Worm (Caenorhabditis elegans) whole organism, dauer: Measurements from ENCODE around the gene ZK742.7.

ENCODE experiments used
- unc-62 ChIP-seq: sonication (generic microtip); optimal IDR thresholded peaks from 2 replicates; lab custom pipeline; 2017; ENCODE audit warnings: missing biosample characterization, missing genetic modification reagents, missing genetic modification characterization

The ZK742.7 gene

ce11 chrV:7793067-7793466 is 5.1 kb upstream of the ZK742.7 start, which contains the start of gene flp-21:
Gene flp-21 (plus strand): TSS chrV:7793367.
- TF ChIP-seq unc-62 (GFP tag; lab: Kevin White, UChicago), result no peak

ce11 chrV:7803563-7803962 is 5.4 kb downstream of the ZK742.7 start:
- no peak for TF ChIP-seq unc-62 (GFP tag; lab: Kevin White, UChicago)

- no peak for TF ChIP-seq unc-62 (GFP tag; lab: Kevin White, UChicago)
These were observed 6.1 kb downstream of the ZK742.7 start, which contains the start of gene uvs-1 for ce11 chrV:7804064-7804800. Gene uvs-1 (minus strand): TSS chrV:7804208.

ce11 chrV:7804801-7805163 is 6.6 kb downstream of the ZK742.7 start, which contains the start of gene xpo-1:
Gene xpo-1 (plus strand): TSS chrV:7805064.
- no peak for TF ChIP-seq unc-62 (GFP tag; lab: Kevin White, UChicago)

ce11 chrV:7806629-7807028 is 8.4 kb downstream of the ZK742.7 start:
- TF ChIP-seq unc-62 (GFP tag; lab: Kevin White, UChicago), result no peak

ce11 chrV:7808444-7808843 is 10.3 kb downstream of the ZK742.7 start:
- TF ChIP-seq unc-62 (GFP tag; lab: Kevin White, UChicago), result no peak

ce11 chrV:7809320-7810256 is 11.4 kb downstream of the ZK742.7 start, which contains the start of gene ZK742.3:
Gene ZK742.3 (minus strand): TSS chrV:7809912.
- TF ChIP-seq unc-62 (GFP tag; lab: Kevin White, UChicago), result no peak

- TF ChIP-seq unc-62 (GFP tag; lab: Kevin White, UChicago), result no peak
These were observed 12.4 kb downstream of the ZK742.7 start for ce11 chrV:7810591-7810990.

ce11 chrV:7811758-7812157 is 13.6 kb downstream of the ZK742.7 start, which contains the start of gene ZK742.4:
Gene ZK742.4 (minus strand): TSS chrV:7811792.
- no peak for TF ChIP-seq unc-62 (GFP tag; lab: Kevin White, UChicago)

- TF ChIP-seq unc-62 (GFP tag; lab: Kevin White, UChicago), result no peak
These were observed 16.4 kb downstream of the ZK742.7 start, which contains the start of gene ZK742.6 for ce11 chrV:7814601-7815000. Gene ZK742.6 (minus strand): TSS chrV:7814942.

DNA sequence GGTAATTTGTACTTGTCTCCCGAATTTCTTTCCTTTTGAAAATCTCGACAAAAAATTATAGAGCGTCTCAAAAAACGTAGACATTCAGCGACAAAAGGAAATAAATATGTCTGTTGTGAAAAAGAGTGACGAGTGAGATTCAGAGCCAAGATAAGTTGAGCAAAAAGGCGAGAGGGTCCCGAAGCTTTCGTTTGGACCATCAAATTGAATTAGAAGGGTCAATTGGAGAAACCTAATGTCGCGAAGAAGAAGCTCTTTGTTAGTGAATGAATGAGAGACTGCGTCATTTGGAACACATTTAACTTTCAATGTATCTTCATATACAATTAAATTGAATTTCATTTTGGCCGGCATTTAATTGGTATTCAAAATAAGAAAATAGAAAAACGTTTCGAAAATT is 18.3 kb downstream of the ZK742.7 start:
- TF ChIP-seq unc-62 (GFP tag; lab: Kevin White, UChicago), result no peak

DNA sequence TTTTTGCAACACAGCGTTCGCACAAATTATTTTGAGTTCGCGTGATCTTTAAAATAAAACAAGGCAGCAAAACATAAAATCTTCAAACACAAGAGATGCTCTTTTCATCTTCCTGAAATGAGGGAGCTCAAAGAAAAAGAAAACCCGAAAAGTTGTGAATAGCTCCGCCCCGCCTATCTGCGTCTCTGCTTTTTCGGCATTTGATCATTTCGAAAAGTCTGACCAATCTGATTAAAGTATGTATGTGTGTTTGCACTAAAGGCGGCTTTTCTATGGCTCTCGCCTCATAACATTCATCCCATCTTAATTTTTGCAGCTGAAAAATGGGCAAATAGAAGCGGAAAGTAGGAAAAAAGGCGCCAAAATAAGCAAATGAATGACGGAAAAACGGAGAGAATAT is 21.4 kb downstream of the ZK742.7 start:
- no peak for TF ChIP-seq unc-62 (GFP tag; lab: Kevin White, UChicago)

ce11 chrV:7820270-7820669 is 22.1 kb downstream of the ZK742.7 start, which contains the start of gene lbp-4:
Gene lbp-4 (plus strand): TSS chrV:7820578.
- no peak for TF ChIP-seq unc-62 (GFP tag; lab: Kevin White, UChicago)

DNA sequence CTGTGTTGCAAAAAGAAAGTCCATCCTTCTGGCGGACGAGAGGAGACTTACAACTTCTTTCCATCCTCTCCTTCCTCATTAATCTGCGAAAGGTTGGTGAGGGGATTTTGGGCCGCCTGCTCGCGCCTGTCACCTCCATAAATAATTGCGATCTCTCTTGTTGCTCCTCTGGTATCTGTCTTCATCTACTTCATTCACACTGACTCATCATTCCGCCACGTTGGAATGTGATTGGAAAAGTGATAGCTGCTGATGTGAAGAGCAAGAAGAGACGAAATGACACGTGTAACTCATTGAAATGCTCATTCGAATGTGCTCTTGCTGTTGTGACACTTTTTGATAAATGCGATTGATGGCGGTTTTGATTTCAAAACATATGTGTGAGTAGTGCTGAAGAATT is 24.5 kb downstream of the ZK742.7 start:
- no peak for TF ChIP-seq unc-62 (GFP tag; lab: Kevin White, UChicago)

DNA sequence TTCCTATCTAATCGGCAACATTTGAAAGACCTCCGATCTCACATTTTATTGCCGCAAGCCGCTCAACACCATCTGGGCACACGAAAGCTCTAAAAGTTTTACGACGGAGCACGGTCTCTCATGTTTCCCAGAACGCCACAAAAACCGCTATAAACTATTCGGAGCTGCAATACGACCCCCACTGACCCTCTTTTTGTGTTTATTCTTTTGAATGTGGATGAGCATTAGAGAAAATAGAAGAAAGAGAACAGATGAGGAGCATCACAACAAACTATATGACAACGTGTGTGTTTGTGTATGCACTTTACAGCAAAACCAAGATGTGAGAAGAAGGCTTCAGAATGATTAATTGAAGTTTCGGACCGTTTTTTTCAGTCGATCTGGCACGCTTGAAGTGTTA is 26.0 kb downstream of the ZK742.7 start:
- no peak for TF ChIP-seq unc-62 (GFP tag; lab: Kevin White, UChicago)

ce11 chrV:7825836-7826235 is 27.7 kb downstream of the ZK742.7 start:
- TF ChIP-seq unc-62 (GFP tag; lab: Kevin White, UChicago), result no peak
